Fruit fly (Drosophila melanogaster) whole organism, prepupa: Measurements from ENCODE around the gene CG4174.

Source experiments
- Blimp-1 ChIP-seq: fragments of 200-800 bp; sonication (Bioruptor generic); optimal IDR thresholded peaks from 3 replicates; lab custom pipeline; 2017; ENCODE audit warnings: missing biosample characterization, missing genetic modification characterization, mild to moderate bottlenecking, moderate library complexity, missing genetic modification reagents
- CG10631 ChIP-seq: fragments of 200-800 bp; sonication (Bioruptor generic); optimal IDR thresholded peaks from 2 replicates; lab custom pipeline; 2016; ENCODE audit warnings: missing biosample characterization, missing genetic modification characterization
- CG10669 ChIP-seq: fragments of 200-800 bp; sonication (Bioruptor generic); optimal IDR thresholded peaks from 3 replicates; lab custom pipeline; 2018; ENCODE audit warnings: missing biosample characterization, mild to moderate bottlenecking, missing genetic modification characterization, moderate library complexity
- CG11762 ChIP-seq: fragments of 200-800 bp; sonication (Bioruptor generic); optimal IDR thresholded peaks from 3 replicates; lab custom pipeline; 2016; ENCODE audit warnings: missing biosample characterization, missing genetic modification characterization; ENCODE audit not compliant: insufficient read depth
- CG16779 ChIP-seq: fragments of 200-800 bp; sonication (Bioruptor generic); optimal IDR thresholded peaks from 3 replicates; lab custom pipeline; 2017; ENCODE audit warnings: missing biosample characterization, mild to moderate bottlenecking, missing genetic modification characterization
- CG3032 ChIP-seq: fragments of 200-800 bp; optimal IDR thresholded peaks from 2 replicates; lab custom pipeline; 2019; ENCODE audit warnings: missing biosample characterization, mild to moderate bottlenecking, missing genetic modification characterization, moderate library complexity
- CG31627 ChIP-seq: fragments of 200-800 bp; sonication (Bioruptor generic); optimal IDR thresholded peaks from 3 replicates; lab custom pipeline; 2016; ENCODE audit warnings: missing biosample characterization, missing genetic modification characterization
- CG34406 ChIP-seq: fragments of 200-800 bp; sonication (Bioruptor generic); optimal IDR thresholded peaks from 3 replicates; lab custom pipeline; 2016; ENCODE audit warnings: missing biosample characterization, missing genetic modification characterization
- CG3919 ChIP-seq: fragments of 200-800 bp; sonication (Bioruptor generic); optimal IDR thresholded peaks from 3 replicates; lab custom pipeline; 2016; ENCODE audit warnings: missing biosample characterization, missing genetic modification characterization
- CG6276 ChIP-seq: fragments of 200-800 bp; sonication (Bioruptor generic); optimal IDR thresholded peaks from 2 replicates; lab custom pipeline; 2017; ENCODE audit warnings: missing biosample characterization, mild to moderate bottlenecking, missing genetic modification characterization
- CG6792 ChIP-seq: fragments of 200-800 bp; sonication (Bioruptor generic); optimal IDR thresholded peaks from 3 replicates; lab custom pipeline; 2016; ENCODE audit warnings: missing biosample characterization, missing genetic modification characterization
- CG6808 ChIP-seq: fragments of 200-800 bp; sonication (Bioruptor generic); optimal IDR thresholded peaks from 3 replicates; lab custom pipeline; 2017; ENCODE audit warnings: missing biosample characterization, missing genetic modification characterization, mild to moderate bottlenecking, moderate library complexity, missing genetic modification reagents
- CG7368 ChIP-seq: fragments of 200-800 bp; sonication (Bioruptor generic); optimal IDR thresholded peaks from 3 replicates; lab custom pipeline; 2016; ENCODE audit warnings: missing biosample characterization, missing genetic modification characterization
- CG8119 ChIP-seq: fragments of 200-800 bp; sonication (Bioruptor generic); IDR thresholded peaks from 3 replicates; pipeline ENCODE4 v1.3.6; 2022; ENCODE audit warnings: missing biosample characterization, missing genetic modification characterization
- Eip75B ChIP-seq: fragments of 200-800 bp; sonication (Bioruptor generic); optimal IDR thresholded peaks from 3 replicates; lab custom pipeline; 2016; ENCODE audit warnings: missing biosample characterization, missing genetic modification characterization
- Eip78C ChIP-seq: fragments of 200-800 bp; sonication (Bioruptor generic); peaks from one replicate; lab custom pipeline; 2016; ENCODE audit warnings: missing biosample characterization, missing genetic modification characterization
- Eip93F ChIP-seq: fragments of 200-800 bp; sonication (Bioruptor generic); optimal IDR thresholded peaks from 2 replicates; lab custom pipeline; 2016; ENCODE audit warnings: missing biosample characterization, mild to moderate bottlenecking, missing genetic modification characterization
- Hr38 ChIP-seq: sonication (Bioruptor generic); optimal IDR thresholded peaks from 2 replicates; lab custom pipeline; 2016; ENCODE audit warnings: missing biosample characterization, missing genetic modification characterization
- Hr39 ChIP-seq: fragments of 200-800 bp; sonication (Bioruptor generic); optimal IDR thresholded peaks from 2 replicates; lab custom pipeline; 2016; ENCODE audit warnings: missing biosample characterization, missing genetic modification characterization
- Hr4 ChIP-seq: fragments of 200-800 bp; sonication (Bioruptor generic); optimal IDR thresholded peaks from 3 replicates; lab custom pipeline; 2016; ENCODE audit warnings: missing biosample characterization, missing genetic modification characterization
- Lpt ChIP-seq: fragments of 200-800 bp; sonication (Bioruptor generic); optimal IDR thresholded peaks from 3 replicates; lab custom pipeline; 2016; ENCODE audit warnings: missing biosample characterization, missing genetic modification characterization
- OdsH ChIP-seq: fragments of 200-800 bp; sonication (Bioruptor generic); optimal IDR thresholded peaks from 3 replicates; lab custom pipeline; 2016; ENCODE audit warnings: missing biosample characterization, missing genetic modification characterization
- Smox ChIP-seq: fragments of 200-800 bp; sonication (Bioruptor generic); optimal IDR thresholded peaks from 3 replicates; lab custom pipeline; 2016; ENCODE audit warnings: missing biosample characterization, missing genetic modification characterization
- Sox14 ChIP-seq: fragments of 200-800 bp; sonication (Bioruptor generic); optimal IDR thresholded peaks from 3 replicates; lab custom pipeline; 2016; ENCODE audit warnings: missing biosample characterization, missing genetic modification characterization
- achi ChIP-seq: fragments of 200-800 bp; sonication (Bioruptor generic); optimal IDR thresholded peaks from 3 replicates; lab custom pipeline; 2016; ENCODE audit warnings: missing biosample characterization, missing genetic modification characterization
- acj6 ChIP-seq: fragments of 200-800 bp; sonication (Bioruptor generic); optimal IDR thresholded peaks from 3 replicates; lab custom pipeline; 2016; ENCODE audit warnings: missing biosample characterization, missing genetic modification characterization
- cyc ChIP-seq: fragments of 200-800 bp; sonication (Bioruptor generic); optimal IDR thresholded peaks from 3 replicates; lab custom pipeline; 2016; ENCODE audit warnings: missing biosample characterization, missing genetic modification characterization
- dac ChIP-seq: fragments of 200-800 bp; sonication (Bioruptor generic); optimal IDR thresholded peaks from 2 replicates; lab custom pipeline; 2017; ENCODE audit warnings: missing biosample characterization, mild to moderate bottlenecking, missing genetic modification characterization
- eg ChIP-seq: fragments of 200-800 bp; sonication (Bioruptor generic); IDR thresholded peaks from 3 replicates; pipeline ENCODE4 v1.3.6; 2022; ENCODE audit warnings: missing biosample characterization, missing genetic modification characterization
- esn ChIP-seq: fragments of 200-800 bp; sonication (Bioruptor generic); optimal IDR thresholded peaks from 2 replicates; lab custom pipeline; 2016; ENCODE audit warnings: missing biosample characterization, mild to moderate bottlenecking, missing genetic modification characterization, moderate library complexity
- fd59A ChIP-seq: fragments of 200-800 bp; sonication (Bioruptor generic); optimal IDR thresholded peaks from 2 replicates; lab custom pipeline; 2017; ENCODE audit warnings: missing biosample characterization, mild to moderate bottlenecking, missing genetic modification characterization, missing genetic modification reagents
- fd85E ChIP-seq: fragments of 200-800 bp; sonication (Bioruptor generic); optimal IDR thresholded peaks from 3 replicates; lab custom pipeline; 2016; ENCODE audit warnings: missing biosample characterization, missing genetic modification characterization
- pdm3 ChIP-seq: fragments of 200-800 bp; sonication (Bioruptor generic); optimal IDR thresholded peaks from 3 replicates; lab custom pipeline; 2016; ENCODE audit warnings: missing biosample characterization, missing genetic modification characterization
- salr ChIP-seq, 2 experiments: fragments of 200-800 bp; sonication (Bioruptor generic); optimal IDR thresholded peaks; 3 replicates each; lab custom pipeline; 2016 to 2018; ENCODE audit warnings: missing biosample characterization in 2 of 2, missing genetic modification characterization in 2 of 2, mild to moderate bottlenecking in 1 of 2
- ss ChIP-seq, 2 experiments: fragments of 200-800 bp; sonication (Bioruptor generic); optimal IDR thresholded peaks; 2 replicates in 1 of 2; 3 replicates in 1 of 2; lab custom pipeline; 2017 to 2018; ENCODE audit warnings: mild to moderate bottlenecking in 2 of 2, missing biosample characterization in 2 of 2, missing genetic modification characterization in 2 of 2, moderate library complexity in 1 of 2
- svp ChIP-seq: fragments of 200-800 bp; sonication (Bioruptor generic); peaks from one replicate; lab custom pipeline; 2016; ENCODE audit warnings: missing biosample characterization, missing genetic modification characterization
- topi ChIP-seq: fragments of 200-800 bp; sonication (Bioruptor generic); optimal IDR thresholded peaks from 3 replicates; lab custom pipeline; 2016; ENCODE audit warnings: missing biosample characterization, missing genetic modification characterization
- vri ChIP-seq: fragments of 200-800 bp; sonication (Bioruptor generic); optimal IDR thresholded peaks from 3 replicates; lab custom pipeline; 2016; ENCODE audit warnings: missing biosample characterization, mild to moderate bottlenecking, missing genetic modification characterization

Gene CG4174

DNA sequence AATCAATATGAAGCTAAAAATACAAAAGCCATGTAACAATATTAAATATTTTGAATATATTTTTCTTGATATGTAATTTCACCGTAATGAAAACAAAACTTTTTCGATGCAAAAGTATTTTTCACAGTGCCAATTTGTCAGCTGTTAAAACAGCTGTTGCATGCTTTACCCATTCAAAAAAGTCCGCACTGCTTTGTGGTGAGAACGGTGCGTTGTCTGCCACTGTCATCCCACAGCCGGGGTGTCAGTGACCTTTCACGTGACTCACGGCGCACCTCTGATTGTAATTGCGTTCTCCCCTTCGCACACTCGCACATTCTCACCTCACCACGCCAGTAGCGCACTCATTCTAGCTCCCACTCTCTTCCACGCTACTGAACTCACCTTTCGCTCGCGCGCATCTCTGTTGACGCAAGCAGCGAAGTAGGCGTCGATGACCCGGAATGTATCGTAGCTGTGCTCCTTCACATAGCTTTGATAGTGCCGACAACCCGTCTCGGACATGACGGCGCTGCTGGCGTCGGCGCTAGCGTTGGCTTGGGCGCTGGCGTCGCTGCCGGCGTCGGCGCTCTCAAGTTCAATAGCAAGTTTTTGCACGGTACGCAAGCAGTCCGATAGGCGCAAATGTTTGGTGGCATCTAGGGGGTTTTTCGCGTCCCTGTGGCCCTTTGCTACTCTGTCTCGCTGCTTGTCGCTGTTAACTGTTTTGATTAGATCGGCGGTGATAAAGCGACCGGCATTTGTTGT lies 3.4 kb upstream of the CG4174 start (continued):
- TF ChIP-seq CG3919: peak; percentile 54
- TF ChIP-seq OdsH (GFP tag; lab: Kevin White, UChicago): peak; percentile 51
- no peak for TF ChIP-seq salr (GFP tag; optimal IDR thresholded peaks at IDR 0.05; lab: Kevin White, UChicago)
- TF ChIP-seq Hr39: peak; percentile 8
- peak; percentile 44 for TF ChIP-seq achi (GFP tag; lab: Kevin White, UChicago)
- TF ChIP-seq CG31627 (GFP tag; lab: Kevin White, UChicago): peak; percentile 19
- TF ChIP-seq Blimp-1 (GFP tag; lab: Kevin White, UChicago): peak; percentile 4
- TF ChIP-seq pdm3 (GFP tag; lab: Kevin White, UChicago): peak; percentile 48
- TF ChIP-seq Lpt: peak; percentile 27
- TF ChIP-seq dac (GFP tag; lab: Kevin White, UChicago): no peak
- peak; percentile 96 for TF ChIP-seq svp (GFP tag; lab: Kevin White, UChicago)
- TF ChIP-seq fd59A (GFP tag; lab: Kevin White, UChicago): no peak
- TF ChIP-seq Eip75B (GFP tag; lab: Kevin White, UChicago): peak; percentile 19
- peak; percentile 48 for TF ChIP-seq acj6 (GFP tag; lab: Kevin White, UChicago)
- TF ChIP-seq Hr38 (GFP tag; lab: Kevin White, UChicago): no peak
- TF ChIP-seq Smox (GFP tag; lab: Kevin White, UChicago): peak; percentile 54
- no peak for TF ChIP-seq CG16779 (tag; lab: Kevin White, UChicago)
- TF ChIP-seq CG34406: peak; percentile 17
- peak; percentile 9 for TF ChIP-seq CG10631 (GFP tag; lab: Kevin White, UChicago)
- peak; percentile 58 for TF ChIP-seq Eip93F
- TF ChIP-seq CG6276 (GFP tag; lab: Kevin White, UChicago): no peak
- peak in 1 of 2 experiments; percentile 6 for TF ChIP-seq ss (GFP tag; optimal IDR thresholded peaks at IDR 0.05; lab: Kevin White, UChicago)
- TF ChIP-seq topi (GFP tag; lab: Kevin White, UChicago): peak; percentile 34
- peak; percentile 27 for TF ChIP-seq CG7368 (GFP tag; lab: Kevin White, UChicago)
- TF ChIP-seq eg (GFP tag; lab: Robert Waterston, UW): peak; percentile 31; the same call in 2 of the 3 replicates
- peak; percentile 67 for TF ChIP-seq Eip78C (GFP tag; lab: Kevin White, UChicago)
- TF ChIP-seq CG11762: peak; percentile 4

DNA sequence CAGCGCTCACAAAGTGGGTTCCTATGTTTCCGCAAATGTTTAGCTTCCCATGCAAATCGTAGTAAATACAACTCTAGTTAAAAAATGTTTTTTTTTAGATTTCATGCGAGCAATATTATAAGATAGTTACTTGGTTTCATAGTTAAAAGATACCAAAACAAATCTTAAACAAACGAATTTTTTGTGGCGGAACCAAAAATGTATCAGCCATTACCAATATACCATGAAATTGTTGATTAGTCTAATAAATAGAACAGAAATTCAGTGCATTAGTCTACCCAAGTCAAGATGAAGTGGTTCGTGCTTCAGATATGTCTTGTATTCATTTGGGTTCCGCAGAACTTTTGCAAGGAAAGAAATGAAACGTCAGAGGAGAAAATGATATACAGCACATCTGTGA lies 6.1 kb downstream of the CG4174 start, which contains the start of gene CG32199:
CG32199 (plus strand) TSS at position 301 of the 400 bp plus-strand sequence.
- TF ChIP-seq acj6 (GFP tag; lab: Kevin White, UChicago) (no peak), pdm3 (GFP tag; lab: Kevin White, UChicago) (no peak), dac (GFP tag; lab: Kevin White, UChicago) (no peak), Smox (GFP tag; lab: Kevin White, UChicago) (no peak), Eip78C (GFP tag; lab: Kevin White, UChicago) (no peak), CG31627 (GFP tag; lab: Kevin White, UChicago) (no peak), CG6808 (GFP tag; lab: Kevin White, UChicago) (no peak), vri (GFP tag; lab: Kevin White, UChicago) (no peak), CG3919 (no peak), CG8119 (no peak), eg (GFP tag; lab: Robert Waterston, UW) (no peak), Lpt (no peak), CG7368 (GFP tag; lab: Kevin White, UChicago) (no peak), CG10669 (GFP tag; lab: Kevin White, UChicago) (no peak), Hr39 (no peak), fd85E (GFP tag; lab: Kevin White, UChicago) (no peak), OdsH (GFP tag; lab: Kevin White, UChicago) (no peak), Hr4 (GFP tag; lab: Kevin White, UChicago) (no peak), Sox14 (GFP tag; lab: Kevin White, UChicago) (no peak)
- TF ChIP-seq, all 60 proteins: peak for 0

DNA sequence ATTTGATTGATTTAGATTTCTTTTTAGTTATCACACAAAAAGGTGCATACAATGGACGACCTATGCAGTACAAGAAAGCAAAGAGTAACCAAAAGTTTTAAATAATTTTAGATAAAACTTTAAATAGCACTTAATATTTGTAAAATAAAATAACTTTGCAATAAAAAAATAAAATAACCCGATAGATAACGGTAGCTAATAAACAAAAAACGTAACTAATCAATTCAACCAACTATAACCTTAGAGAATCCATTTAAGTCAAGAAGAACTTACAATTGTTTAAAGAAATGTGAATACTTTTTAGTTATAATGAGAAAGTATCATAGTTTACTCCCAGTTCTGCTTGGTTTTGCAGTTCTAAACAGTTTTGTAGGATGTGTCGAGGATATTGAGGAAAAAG lies 8.4 kb downstream of the CG4174 start, which contains the start of gene CG32201:
CG32201 (plus strand) TSS at position 301 of the 400 bp plus-strand sequence.
- TF ChIP-seq achi (GFP tag; lab: Kevin White, UChicago) (no peak), CG6792 (no peak), cyc (GFP tag; lab: Kevin White, UChicago) (no peak), CG3032 (tag; lab: Kevin White, UChicago) (no peak), Eip75B (GFP tag; lab: Kevin White, UChicago) (no peak), CG10669 (GFP tag; lab: Kevin White, UChicago) (no peak), CG6276 (GFP tag; lab: Kevin White, UChicago) (no peak), esn (GFP tag; lab: Kevin White, UChicago) (no peak)
